Worm (Caenorhabditis elegans) whole organism, L2 larva: ENCODE data around the gene mrpl-45.

Experiments
- dmd-4 ChIP-seq: sonication (generic microtip); optimal IDR thresholded peaks from 2 replicates; lab custom pipeline; 2017; ENCODE audit warnings: missing biosample characterization, missing genetic modification characterization
- nhr-21 ChIP-seq: fragments of 150-350 bp; optimal IDR thresholded peaks from 2 replicates; lab custom pipeline; 2014; ENCODE audit warnings: missing biosample characterization, missing genetic modification characterization

- TF ChIP-seq dmd-4 (no peak), nhr-21 (no peak)
Measured at ce11 chrIII:1243199-1243598, 41.4 kb upstream of the mrpl-45 start, which contains the start of gene fbxa-63.
